Worm (Caenorhabditis elegans): Measurements from ENCODE around the gene penr-1.

DNA sequence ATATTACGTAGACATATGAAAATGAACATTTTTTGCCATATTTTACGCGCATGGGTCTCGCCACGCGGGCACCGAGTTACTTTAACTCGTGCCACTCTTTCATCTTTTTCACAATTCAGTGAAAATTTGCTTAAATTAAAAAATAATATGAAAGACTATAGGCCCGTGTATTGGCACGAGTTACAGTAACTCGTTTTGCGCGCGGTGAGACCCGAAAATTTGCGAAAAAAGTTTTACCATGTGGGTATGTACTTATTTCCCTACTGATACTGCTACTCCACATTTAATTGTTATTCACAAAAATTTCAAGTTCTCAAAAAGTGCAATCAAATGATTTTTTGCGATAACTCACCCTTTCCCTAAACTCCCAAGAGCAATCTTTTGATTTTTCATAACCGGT, 28.5 kb downstream of the penr-1 start:
- no peak for TF ChIP-seq B0310.2 (tag; optimal IDR thresholded peaks at IDR 0.05)
- TF ChIP-seq ama-1 (optimal IDR thresholded peaks at IDR 0.05), result no peak
- TF ChIP-seq hmbx-1 (tag; optimal IDR thresholded peaks at IDR 0.05), result no peak
- no peak for TF ChIP-seq pes-1 (GFP tag; IDR thresholded peaks at IDR 0.05)
- no peak for TF ChIP-seq tbx-11 (GFP tag; IDR thresholded peaks at IDR 0.05)
- no peak for TF ChIP-seq scrt-1 (GFP tag; IDR thresholded peaks at IDR 0.05)
- no peak for TF ChIP-seq tbx-37 (GFP tag; conservative IDR thresholded peaks at IDR 0.05)
- no peak for TF ChIP-seq aly-1 (tag; optimal IDR thresholded peaks at IDR 0.05)
- no peak for TF ChIP-seq ceh-36 (tag; optimal IDR thresholded peaks at IDR 0.05)
- no peak for TF ChIP-seq hmg-4 (GFP tag; optimal IDR thresholded peaks at IDR 0.05)

Data from whole organism, early embryonic.